Worm (Caenorhabditis elegans) whole organism, mixed stage, embryonic: Measurements from ENCODE around the gene ZK822.10.

Source experiments
- M03D4.4 ChIP-seq: sonication (generic microtip); optimal IDR thresholded peaks from 2 replicates; lab custom pipeline; 2017; ENCODE audit warnings: mild to moderate bottlenecking, missing genetic modification characterization, missing compliant biosample characterization
- bed-3 ChIP-seq: fragments of 200-800 bp; sonication (Bioruptor generic); optimal IDR thresholded peaks from 3 replicates; lab custom pipeline; 2018; ENCODE audit warnings: mild to moderate bottlenecking, missing genetic modification characterization, moderate library complexity, missing compliant biosample characterization
- blmp-1 ChIP-seq: fragments of 150-350 bp; optimal IDR thresholded peaks from 2 replicates; lab custom pipeline; 2014; ENCODE audit warnings: missing biosample characterization, missing genetic modification characterization
- ceh-39 ChIP-seq: fragments of 150-350 bp; optimal IDR thresholded peaks from 2 replicates; lab custom pipeline; 2014; ENCODE audit warnings: missing biosample characterization, missing genetic modification characterization
- ceh-43 ChIP-seq: fragments of 200-800 bp; sonication (Bioruptor generic); optimal IDR thresholded peaks from 2 replicates; lab custom pipeline; 2018; ENCODE audit warnings: mild to moderate bottlenecking, missing genetic modification characterization, moderate library complexity, missing compliant biosample characterization
- ceh-83 ChIP-seq: fragments of 200-800 bp; sonication (Bioruptor generic); optimal IDR thresholded peaks from 2 replicates; lab custom pipeline; 2018; ENCODE audit warnings: mild to moderate bottlenecking, missing genetic modification characterization, missing compliant biosample characterization
- ces-1 ChIP-seq: fragments of 150-350 bp; optimal IDR thresholded peaks from 2 replicates; lab custom pipeline; 2014; ENCODE audit warnings: missing biosample characterization, missing genetic modification reagents, missing genetic modification characterization
- cnd-1 ChIP-seq: fragments of 200-800 bp; sonication (Bioruptor generic); optimal IDR thresholded peaks from 2 replicates; lab custom pipeline; 2018; ENCODE audit warnings: mild to moderate bottlenecking, missing genetic modification characterization, missing compliant biosample characterization
- drap-1 ChIP-seq: fragments of 200-800 bp; sonication (Bioruptor generic); optimal IDR thresholded peaks from 3 replicates; lab custom pipeline; 2018; ENCODE audit warnings: mild to moderate bottlenecking, missing genetic modification characterization, missing compliant biosample characterization
- elt-1 ChIP-seq: sonication (generic microtip); optimal IDR thresholded peaks from 2 replicates; lab custom pipeline; 2017; ENCODE audit warnings: missing genetic modification characterization, mild to moderate bottlenecking, missing compliant biosample characterization, antibody characterized with exemption, moderate library complexity, borderline replicate concordance; ENCODE audit not compliant: insufficient read depth
- elt-3 ChIP-seq: fragments of 150-350 bp; optimal IDR thresholded peaks from 2 replicates; lab custom pipeline; 2014; ENCODE audit warnings: missing biosample characterization, missing genetic modification characterization
- flh-1 ChIP-seq: fragments of 200-800 bp; sonication (Bioruptor generic); optimal IDR thresholded peaks from 2 replicates; lab custom pipeline; 2018; ENCODE audit warnings: mild to moderate bottlenecking, missing genetic modification characterization, moderate library complexity, missing compliant biosample characterization
- ham-2 ChIP-seq: fragments of 200-800 bp; sonication (Bioruptor generic); optimal IDR thresholded peaks from 2 replicates; lab custom pipeline; 2018; ENCODE audit warnings: mild to moderate bottlenecking, missing genetic modification characterization, missing compliant biosample characterization
- hlh-1 ChIP-seq: fragments of 150-350 bp; optimal IDR thresholded peaks from 2 replicates; lab custom pipeline; 2014; ENCODE audit warnings: missing biosample characterization, missing genetic modification reagents, missing genetic modification characterization
- lin-13 ChIP-seq: fragments of 150-350 bp; optimal IDR thresholded peaks from 2 replicates; lab custom pipeline; 2014; ENCODE audit warnings: missing biosample characterization, missing genetic modification characterization
- lin-32 ChIP-seq: fragments of 200-800 bp; sonication (Bioruptor generic); optimal IDR thresholded peaks from 2 replicates; lab custom pipeline; 2018; ENCODE audit warnings: mild to moderate bottlenecking, missing genetic modification characterization, missing compliant biosample characterization
- lsy-2 ChIP-seq: fragments of 150-350 bp; optimal IDR thresholded peaks from 2 replicates; lab custom pipeline; 2014; ENCODE audit warnings: missing biosample characterization, missing genetic modification characterization
- mab-5 ChIP-seq: fragments of 150-350 bp; optimal IDR thresholded peaks from 2 replicates; lab custom pipeline; 2014; ENCODE audit warnings: missing biosample characterization, missing genetic modification characterization
- mep-1 ChIP-seq: fragments of 150-350 bp; optimal IDR thresholded peaks from 2 replicates; lab custom pipeline; 2017; ENCODE audit warnings: missing biosample characterization, missing genetic modification reagents, missing genetic modification characterization, inconsistent platforms
- mls-2 ChIP-seq: sonication (generic microtip); optimal IDR thresholded peaks from 2 replicates; lab custom pipeline; 2016; ENCODE audit warnings: mild to moderate bottlenecking, missing genetic modification characterization, moderate library complexity, missing compliant biosample characterization
- nhr-12 ChIP-seq: fragments of 150-350 bp; optimal IDR thresholded peaks from 2 replicates; lab custom pipeline; 2014; ENCODE audit warnings: missing biosample characterization, missing genetic modification characterization
- nhr-2 ChIP-seq: fragments of 150-350 bp; optimal IDR thresholded peaks from 2 replicates; lab custom pipeline; 2014; ENCODE audit warnings: missing biosample characterization, missing genetic modification characterization
- nhr-237 ChIP-seq: fragments of 150-350 bp; optimal IDR thresholded peaks from 2 replicates; lab custom pipeline; 2014; ENCODE audit warnings: missing biosample characterization, missing genetic modification characterization
- nhr-28 ChIP-seq: fragments of 150-350 bp; optimal IDR thresholded peaks from 2 replicates; lab custom pipeline; 2014; ENCODE audit warnings: missing biosample characterization, missing genetic modification characterization
- nhr-76 ChIP-seq: sonication (generic microtip); optimal IDR thresholded peaks from 2 replicates; lab custom pipeline; 2017; ENCODE audit warnings: missing biosample characterization, missing genetic modification characterization
- pha-4 ChIP-seq: fragments of 150-350 bp; optimal IDR thresholded peaks from 2 replicates; lab custom pipeline; 2018; ENCODE audit warnings: missing biosample characterization, missing genetic modification reagents, missing genetic modification characterization
- sem-2 ChIP-seq: fragments of 200-800 bp; sonication (Bioruptor generic); optimal IDR thresholded peaks from 2 replicates; lab custom pipeline; 2018; ENCODE audit warnings: mild to moderate bottlenecking, missing genetic modification characterization, missing compliant biosample characterization
- snpc-4 ChIP-seq: fragments of 150-350 bp; optimal IDR thresholded peaks from 2 replicates; lab custom pipeline; 2014; ENCODE audit warnings: missing biosample characterization, missing genetic modification characterization
- sptf-1 ChIP-seq: sonication (generic microtip); optimal IDR thresholded peaks from 2 replicates; lab custom pipeline; 2017; ENCODE audit warnings: mild to moderate bottlenecking, missing genetic modification characterization, moderate library complexity, missing compliant biosample characterization
- tbx-8 ChIP-seq: fragments of 200-800 bp; sonication (Bioruptor generic); optimal IDR thresholded peaks from 2 replicates; lab custom pipeline; 2018; ENCODE audit warnings: mild to moderate bottlenecking, missing genetic modification characterization, moderate library complexity, missing compliant biosample characterization
- unc-120 ChIP-seq: sonication (generic microtip); optimal IDR thresholded peaks from 2 replicates; lab custom pipeline; 2017; ENCODE audit warnings: missing genetic modification characterization, missing compliant biosample characterization; ENCODE audit not compliant: poor library complexity, severe bottlenecking
- unc-39 ChIP-seq: fragments of 150-350 bp; optimal IDR thresholded peaks from 2 replicates; lab custom pipeline; 2014; ENCODE audit warnings: missing biosample characterization, missing genetic modification characterization
- unc-62 ChIP-seq: fragments of 150-350 bp; optimal IDR thresholded peaks from 2 replicates; lab custom pipeline; 2014; ENCODE audit warnings: missing biosample characterization, missing genetic modification reagents, missing genetic modification characterization
- zip-8 ChIP-seq: fragments of 150-350 bp; optimal IDR thresholded peaks from 2 replicates; lab custom pipeline; 2014; ENCODE audit warnings: missing biosample characterization, missing genetic modification characterization
- ztf-11 ChIP-seq: fragments of 150-350 bp; optimal IDR thresholded peaks from 2 replicates; lab custom pipeline; 2014; ENCODE audit warnings: missing biosample characterization, missing genetic modification characterization

The ZK822.10 gene

DNA sequence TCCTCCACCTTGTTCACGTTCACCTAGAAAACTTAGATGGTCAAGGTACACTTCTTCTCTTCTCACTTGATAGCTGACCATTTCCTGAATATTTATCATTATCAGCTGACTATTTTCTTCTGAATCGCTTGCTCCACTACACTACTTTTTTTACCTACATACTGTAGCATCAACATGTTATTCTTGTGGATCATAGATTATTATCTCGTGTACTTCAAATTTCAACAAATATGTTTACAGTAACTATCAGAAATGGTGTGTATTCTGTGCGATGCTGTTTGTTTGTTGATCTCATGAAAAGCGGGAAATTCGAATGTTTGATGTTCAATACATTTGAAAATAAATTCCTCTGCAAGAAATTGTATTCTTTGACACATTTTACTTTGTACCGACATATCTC lies at the start of gene ZK822.10:
Gene ZK822.10 (plus strand): TSS at position 231 of the 400 bp plus-strand sequence.
- TF ChIP-seq unc-120 (tag; lab: Kevin White, UChicago) = no peak

DNA sequence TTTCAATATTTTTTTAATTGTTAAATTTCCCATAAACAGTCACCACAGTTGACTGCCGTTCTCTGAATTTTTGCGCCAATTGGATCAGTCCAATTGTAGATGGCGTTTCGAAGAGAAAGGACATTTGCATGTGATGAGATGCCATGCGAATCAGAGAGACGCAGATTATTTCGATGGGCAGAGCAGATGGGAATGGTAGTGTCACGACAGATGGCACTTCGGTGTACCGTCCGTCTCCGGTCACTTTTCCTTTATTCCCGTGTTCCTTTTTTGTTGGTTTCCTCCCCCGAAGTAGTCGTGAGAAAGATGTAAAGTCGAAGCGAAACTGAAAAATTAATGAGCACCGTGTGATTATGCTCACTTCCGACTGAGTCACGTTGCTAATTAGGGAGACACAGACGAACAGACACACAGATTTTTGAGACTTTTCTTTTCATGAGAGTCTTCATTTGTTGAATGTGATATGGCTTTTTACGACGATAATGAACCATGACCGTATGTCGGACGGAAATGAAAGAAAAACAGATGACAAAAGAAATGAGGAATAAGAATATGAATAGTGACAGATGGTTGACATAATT lies 49.2 kb upstream of the ZK822.10 start:
- TF ChIP-seq lsy-2 (tag; lab: Kevin White, UChicago) = no peak
- no peak for TF ChIP-seq bed-3 (GFP tag; lab: Kevin White, UChicago)
- no peak for TF ChIP-seq nhr-28 (tag; lab: Kevin White, UChicago)
- no peak for TF ChIP-seq pha-4 (tag; lab: Kevin White, UChicago)
- TF ChIP-seq ceh-39 (tag; lab: Kevin White, UChicago) = no peak
- TF ChIP-seq lin-32 (GFP tag; lab: Kevin White, UChicago) = peak; percentile 96
- TF ChIP-seq ceh-43 (GFP tag; lab: Kevin White, UChicago) = no peak
- no peak for TF ChIP-seq nhr-237 (tag; lab: Kevin White, UChicago)
- no peak for TF ChIP-seq sem-2 (GFP tag; lab: Kevin White, UChicago)
- TF ChIP-seq mep-1 (tag; lab: Kevin White, UChicago) = peak; percentile 12
- no peak for TF ChIP-seq zip-8 (tag; lab: Kevin White, UChicago)
- no peak for TF ChIP-seq hlh-1
- no peak for TF ChIP-seq flh-1 (GFP tag; lab: Kevin White, UChicago)
- no peak for TF ChIP-seq blmp-1 (tag; lab: Kevin White, UChicago)
- peak; percentile 29 for TF ChIP-seq sptf-1
- TF ChIP-seq unc-39 (tag; lab: Kevin White, UChicago) = no peak
- no peak for TF ChIP-seq unc-62 (GFP tag; lab: Kevin White, UChicago)
- no peak for TF ChIP-seq lin-13
- no peak for TF ChIP-seq nhr-76 (tag; lab: Kevin White, UChicago)
- TF ChIP-seq ceh-83 = no peak
- no peak for TF ChIP-seq ztf-11 (tag; lab: Kevin White, UChicago)
- no peak for TF ChIP-seq drap-1 (GFP tag; lab: Kevin White, UChicago)
- no peak for TF ChIP-seq elt-1 (tag; lab: Kevin White, UChicago)
- no peak for TF ChIP-seq ham-2 (GFP tag; lab: Kevin White, UChicago)
- no peak for TF ChIP-seq nhr-12 (tag; lab: Kevin White, UChicago)
- peak; percentile 7 for TF ChIP-seq mls-2 (tag; lab: Kevin White, UChicago)
- no peak for TF ChIP-seq tbx-8
- peak; percentile 49 for TF ChIP-seq ces-1
- TF ChIP-seq mab-5 (tag; lab: Kevin White, UChicago) = no peak
- TF ChIP-seq M03D4.4 (tag; lab: Kevin White, UChicago) = no peak
- TF ChIP-seq elt-3 (tag; lab: Kevin White, UChicago) = no peak
- TF ChIP-seq cnd-1 (tag; lab: Kevin White, UChicago) = peak; percentile 92
- TF ChIP-seq nhr-2 (tag; lab: Kevin White, UChicago) = peak; percentile 95
- no peak for TF ChIP-seq unc-120 (tag; lab: Kevin White, UChicago)
- no peak for TF ChIP-seq snpc-4 (tag; lab: Kevin White, UChicago)

DNA sequence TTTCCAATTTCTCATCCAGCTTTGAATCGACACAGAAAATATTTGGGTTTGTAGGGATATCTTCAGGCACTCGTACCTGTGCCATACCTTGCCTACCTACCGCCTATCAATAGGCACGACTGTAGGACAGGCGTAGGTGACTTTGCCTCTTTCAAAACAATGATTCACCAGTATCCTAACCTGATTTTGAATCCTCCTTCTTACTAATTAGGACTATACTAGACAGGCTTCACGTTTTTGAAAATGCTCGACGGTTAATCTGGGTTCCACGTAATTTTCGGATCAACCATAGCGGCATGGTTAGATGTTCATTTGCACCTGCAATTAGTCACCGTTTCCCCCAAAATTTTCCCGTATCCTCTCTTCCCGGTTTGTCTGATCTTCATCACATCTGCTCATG lies 48.5 kb upstream of the ZK822.10 start:
- TF ChIP-seq ces-1 (no peak), cnd-1 (tag; lab: Kevin White, UChicago) (no peak), ceh-43 (GFP tag; lab: Kevin White, UChicago) (peak; percentile 41), mab-5 (tag; lab: Kevin White, UChicago) (no peak)

DNA sequence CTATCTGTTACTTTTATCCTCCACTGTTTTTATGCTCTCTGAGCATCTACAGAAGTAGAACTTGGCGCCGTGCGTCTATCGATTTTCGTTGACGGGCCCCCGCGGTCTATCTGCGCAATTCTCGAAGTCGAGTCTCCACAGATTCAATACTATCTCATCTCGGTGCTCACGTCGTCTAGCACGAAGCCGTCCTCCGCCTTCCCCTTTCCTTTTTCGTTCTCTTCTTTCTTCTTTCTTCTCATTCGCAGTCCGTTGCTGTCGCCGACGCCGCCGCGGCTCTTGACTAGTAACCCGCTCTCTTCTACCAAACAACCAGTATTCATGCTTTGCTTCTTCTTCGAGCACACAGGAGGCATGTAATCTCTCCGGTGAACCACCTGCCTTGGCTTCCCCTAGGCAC lies 45.9 kb upstream of the ZK822.10 start:
- TF ChIP-seq lin-13 (no peak), unc-39 (tag; lab: Kevin White, UChicago) (no peak), ceh-39 (tag; lab: Kevin White, UChicago) (no peak), unc-120 (tag; lab: Kevin White, UChicago) (no peak), ces-1 (peak; percentile 42), nhr-76 (tag; lab: Kevin White, UChicago) (no peak), sptf-1 (no peak), tbx-8 (no peak), ztf-11 (tag; lab: Kevin White, UChicago) (no peak), cnd-1 (tag; lab: Kevin White, UChicago) (peak; percentile 47), bed-3 (GFP tag; lab: Kevin White, UChicago) (no peak), ceh-43 (GFP tag; lab: Kevin White, UChicago) (no peak), M03D4.4 (tag; lab: Kevin White, UChicago) (no peak), blmp-1 (tag; lab: Kevin White, UChicago) (no peak), lsy-2 (tag; lab: Kevin White, UChicago) (no peak), flh-1 (GFP tag; lab: Kevin White, UChicago) (no peak), hlh-1 (no peak), nhr-12 (tag; lab: Kevin White, UChicago) (no peak), lin-32 (GFP tag; lab: Kevin White, UChicago) (peak; percentile 41), mep-1 (tag; lab: Kevin White, UChicago) (peak; percentile 4), mab-5 (tag; lab: Kevin White, UChicago) (no peak), nhr-2 (tag; lab: Kevin White, UChicago) (no peak), nhr-237 (tag; lab: Kevin White, UChicago) (no peak)
